Worm (Caenorhabditis elegans) whole organism, L4 larva: ENCODE results near the gene F23H11.2.
A peak's percentile ranks its signal among the peaks of the same experiment; 100 is the strongest.

Experiments
- D1046.2 ChIP-seq: fragments of 200-800 bp; sonication (Bioruptor generic); IDR thresholded peaks from 2 replicates; pipeline ENCODE4 v1.3.6; 2022; ENCODE audit warnings: missing genetic modification characterization, missing compliant biosample characterization
- F44E2.7 ChIP-seq: fragments of 200-800 bp; sonication (Bioruptor generic); IDR thresholded peaks from 2 replicates; pipeline ENCODE4 v2.1.2; 2022; ENCODE audit warnings: missing genetic modification characterization, missing compliant biosample characterization
- F49E8.2 ChIP-seq: sonication (generic microtip); optimal IDR thresholded peaks from 2 replicates; lab custom pipeline; 2016; ENCODE audit warnings: missing compliant biosample characterization, mild to moderate bottlenecking, missing genetic modification characterization, borderline replicate concordance
- R02D3.7 ChIP-seq: fragments of 150-350 bp; sonication (generic microtip); optimal IDR thresholded peaks from 3 replicates; lab custom pipeline; 2014; ENCODE audit warnings: missing biosample characterization, missing genetic modification characterization
- T20F7.1 ChIP-seq: fragments of 200-800 bp; sonication (Bioruptor generic); optimal IDR thresholded peaks from 2 replicates; lab custom pipeline; 2018; ENCODE audit warnings: mild to moderate bottlenecking, missing genetic modification characterization, missing compliant biosample characterization
- T26A8.4 ChIP-seq: fragments of 200-800 bp; sonication (Bioruptor generic); IDR thresholded peaks from 2 replicates; pipeline ENCODE4 v1.3.6; 2022; ENCODE audit warnings: missing genetic modification characterization, missing compliant biosample characterization
- Y5F2A.4 ChIP-seq: fragments of 200-800 bp; sonication (Bioruptor generic); optimal IDR thresholded peaks from 2 replicates; lab custom pipeline; 2018; ENCODE audit warnings: mild to moderate bottlenecking, missing genetic modification characterization, missing compliant biosample characterization
- Y75B8A.6 ChIP-seq: fragments of 200-800 bp; sonication (Bioruptor generic); IDR thresholded peaks from 2 replicates; pipeline ENCODE4 v1.3.6; 2022; ENCODE audit warnings: missing genetic modification reagents, missing genetic modification characterization, missing compliant biosample characterization
- ZK337.2 ChIP-seq: fragments of 200-800 bp; sonication (Bioruptor generic); IDR thresholded peaks from 2 replicates; pipeline ENCODE4 v1.3.6; 2022; ENCODE audit warnings: missing genetic modification reagents, missing genetic modification characterization, missing compliant biosample characterization
- ZK546.5 ChIP-seq, 2 experiments: sonication (generic microtip); optimal IDR thresholded peaks; 2 replicates each; lab custom pipeline; 2017; ENCODE audit warnings: missing biosample characterization in 2 of 2, missing genetic modification characterization in 2 of 2
- ama-1 ChIP-seq: fragments of 150-350 bp; optimal IDR thresholded peaks from 2 replicates; lab custom pipeline; 2014; ENCODE audit warnings: inconsistent platforms, mixed read lengths
- arid-1 ChIP-seq: fragments of 200-800 bp; sonication (Bioruptor generic); conservative IDR thresholded peaks from 2 replicates; pipeline ENCODE4 v1.3.6; 2022; ENCODE audit warnings: missing genetic modification reagents, missing genetic modification characterization, missing compliant biosample characterization
- attf-4 ChIP-seq: sonication (generic microtip); optimal IDR thresholded peaks from 3 replicates; lab custom pipeline; 2017; ENCODE audit warnings: missing biosample characterization, missing genetic modification characterization
- ceh-20 ChIP-seq: fragments of 200-800 bp; sonication (Bioruptor generic); IDR thresholded peaks from 2 replicates; pipeline ENCODE4 v1.3.6; 2022; ENCODE audit warnings: missing genetic modification reagents, missing genetic modification characterization, missing compliant biosample characterization
- ceh-28 ChIP-seq: fragments of 150-350 bp; optimal IDR thresholded peaks from 2 replicates; lab custom pipeline; 2014; ENCODE audit warnings: missing biosample characterization, missing genetic modification reagents, missing genetic modification characterization
- ceh-32 ChIP-seq: sonication (generic microtip); optimal IDR thresholded peaks from 2 replicates; lab custom pipeline; 2016; ENCODE audit warnings: mild to moderate bottlenecking, missing genetic modification characterization, missing compliant biosample characterization; ENCODE audit not compliant: poor library complexity
- ceh-62 ChIP-seq: sonication (generic microtip); optimal IDR thresholded peaks from 2 replicates; lab custom pipeline; 2017; ENCODE audit warnings: missing biosample characterization, missing genetic modification characterization
- ceh-82 ChIP-seq: sonication (generic microtip); optimal IDR thresholded peaks from 2 replicates; lab custom pipeline; 2017; ENCODE audit warnings: missing biosample characterization, missing genetic modification characterization
- cey-2 ChIP-seq: sonication (generic microtip); optimal IDR thresholded peaks from 3 replicates; lab custom pipeline; 2017; ENCODE audit warnings: missing genetic modification characterization, mild to moderate bottlenecking, missing compliant biosample characterization, antibody characterized with exemption, borderline replicate concordance; ENCODE audit not compliant: insufficient read depth
- daf-19 ChIP-seq: fragments of 200-800 bp; sonication (Bioruptor generic); conservative IDR thresholded peaks from 2 replicates; pipeline ENCODE4 v1.3.6; 2022; ENCODE audit warnings: missing genetic modification characterization, missing compliant biosample characterization
- daf-8 ChIP-seq: fragments of 200-800 bp; sonication (Bioruptor generic); IDR thresholded peaks from 2 replicates; pipeline ENCODE4 v1.3.6; 2022; ENCODE audit warnings: missing genetic modification characterization, missing compliant biosample characterization
- dmd-8 ChIP-seq: fragments of 200-800 bp; sonication (Bioruptor generic); IDR thresholded peaks from 2 replicates; pipeline ENCODE4 v1.3.6; 2022; ENCODE audit warnings: missing genetic modification characterization, missing compliant biosample characterization
- duxl-1 ChIP-seq: sonication (generic microtip); optimal IDR thresholded peaks from 2 replicates; lab custom pipeline; 2016; ENCODE audit warnings: mild to moderate bottlenecking, missing genetic modification characterization, moderate library complexity, missing compliant biosample characterization; ENCODE audit not compliant: poor library complexity
- egl-43 ChIP-seq: fragments of 200-800 bp; sonication (Bioruptor generic); IDR thresholded peaks from 2 replicates; pipeline ENCODE4 v1.3.6; 2022; ENCODE audit warnings: missing genetic modification reagents, missing genetic modification characterization, missing compliant biosample characterization
- gei-8 ChIP-seq: fragments of 200-800 bp; sonication (Bioruptor generic); optimal IDR thresholded peaks from 2 replicates; lab custom pipeline; 2018; ENCODE audit warnings: mild to moderate bottlenecking, missing genetic modification characterization, missing compliant biosample characterization
- hlh-30 ChIP-seq: sonication (generic microtip); optimal IDR thresholded peaks from 2 replicates; lab custom pipeline; 2017; ENCODE audit warnings: antibody characterized with exemption, mild to moderate bottlenecking, missing genetic modification characterization, missing compliant biosample characterization; ENCODE audit not compliant: insufficient read depth
- hmg-1.1 ChIP-seq: fragments of 200-800 bp; sonication (Bioruptor generic); IDR thresholded peaks from 2 replicates; pipeline ENCODE4 v1.3.6; 2022; ENCODE audit warnings: missing genetic modification reagents, missing genetic modification characterization, missing compliant biosample characterization
- lin-29 ChIP-seq: fragments of 200-800 bp; sonication (Bioruptor generic); IDR thresholded peaks from 2 replicates; pipeline ENCODE4 v1.3.6; 2022; ENCODE audit warnings: missing genetic modification reagents, missing genetic modification characterization, missing compliant biosample characterization
- lin-38 ChIP-seq: fragments of 200-800 bp; sonication (Bioruptor generic); IDR thresholded peaks from 2 replicates; pipeline ENCODE4 v1.3.6; 2022; ENCODE audit warnings: missing genetic modification reagents, missing genetic modification characterization, missing compliant biosample characterization
- madf-9 ChIP-seq: fragments of 200-800 bp; sonication (Bioruptor generic); conservative IDR thresholded peaks from 2 replicates; pipeline ENCODE4 v1.3.6; 2022; ENCODE audit warnings: missing genetic modification reagents, missing genetic modification characterization, missing compliant biosample characterization
- mdl-1 ChIP-seq, 2 experiments: fragments of 150-350 bp in 1 of 2; sonication (generic microtip) in 1 of 2; optimal IDR thresholded peaks; 2 replicates each; lab custom pipeline; 2014 to 2017; ENCODE audit warnings: missing biosample characterization in 2 of 2, missing genetic modification characterization in 2 of 2
- mdt-29 ChIP-seq: fragments of 200-800 bp; sonication (Bioruptor generic); IDR thresholded peaks from 2 replicates; pipeline ENCODE4 v1.3.6; 2022; ENCODE audit warnings: missing genetic modification reagents, missing genetic modification characterization, missing compliant biosample characterization
- mxl-3 ChIP-seq: fragments of 200-800 bp; sonication (Bioruptor generic); optimal IDR thresholded peaks from 2 replicates; lab custom pipeline; 2018; ENCODE audit warnings: mild to moderate bottlenecking, missing genetic modification characterization, missing compliant biosample characterization
- nhr-10 ChIP-seq: fragments of 150-350 bp; optimal IDR thresholded peaks from 2 replicates; lab custom pipeline; 2014; ENCODE audit warnings: missing biosample characterization, missing genetic modification characterization
- nhr-111 ChIP-seq: fragments of 200-800 bp; sonication (Bioruptor generic); optimal IDR thresholded peaks from 2 replicates; lab custom pipeline; 2018; ENCODE audit warnings: mild to moderate bottlenecking, missing genetic modification characterization, missing compliant biosample characterization
- nhr-237 ChIP-seq: sonication (generic microtip); optimal IDR thresholded peaks from 2 replicates; lab custom pipeline; 2017; ENCODE audit warnings: missing biosample characterization, missing genetic modification characterization
- nhr-42 ChIP-seq: fragments of 200-800 bp; sonication (Bioruptor generic); IDR thresholded peaks from 2 replicates; pipeline ENCODE4 v1.3.6; 2022; ENCODE audit warnings: missing genetic modification characterization, missing compliant biosample characterization
- nhr-48 ChIP-seq: sonication (generic microtip); optimal IDR thresholded peaks from 2 replicates; lab custom pipeline; 2016; ENCODE audit warnings: mild to moderate bottlenecking, missing genetic modification characterization, missing compliant biosample characterization
- nhr-6 ChIP-seq: fragments of 150-350 bp; optimal IDR thresholded peaks from 2 replicates; lab custom pipeline; 2014; ENCODE audit warnings: missing biosample characterization, missing genetic modification characterization
- nhr-76 ChIP-seq: fragments of 150-350 bp; optimal IDR thresholded peaks from 2 replicates; lab custom pipeline; 2014; ENCODE audit warnings: missing biosample characterization, missing genetic modification characterization
- pha-4 ChIP-seq, 2 experiments: fragments of 150-350 bp in 1 of 2; fragments of 200-800 bp in 1 of 2; sonication (Bioruptor generic) in 1 of 2; IDR thresholded peaks in 1 of 2; optimal IDR thresholded peaks in 1 of 2; 2 replicates each; pipeline versions ENCODE4 v1.3.6 to Lab custom; 2014 to 2022; ENCODE audit warnings: missing genetic modification characterization in 2 of 2, missing genetic modification reagents in 2 of 2, missing biosample characterization in 1 of 2, missing compliant biosample characterization in 1 of 2
- php-3 ChIP-seq: fragments of 200-800 bp; sonication (Bioruptor generic); IDR thresholded peaks from 2 replicates; pipeline ENCODE4 v1.3.6; 2022; ENCODE audit warnings: missing genetic modification reagents, missing genetic modification characterization, missing compliant biosample characterization
- rbr-2 ChIP-seq: sonication (generic microtip); optimal IDR thresholded peaks from 2 replicates; lab custom pipeline; 2016; ENCODE audit warnings: missing genotype, missing genetic modification characterization, missing compliant biosample characterization
- set-16 ChIP-seq: fragments of 200-800 bp; sonication (Bioruptor generic); IDR thresholded peaks from 2 replicates; pipeline ENCODE4 v1.3.6; 2022; ENCODE audit warnings: missing genetic modification reagents, missing genetic modification characterization, missing compliant biosample characterization
- skn-1 ChIP-seq: fragments of 150-350 bp; optimal IDR thresholded peaks from 2 replicates; lab custom pipeline; 2014; ENCODE audit warnings: missing biosample characterization, missing genetic modification characterization
- tag-97 ChIP-seq: fragments of 200-800 bp; sonication (Bioruptor generic); IDR thresholded peaks from 2 replicates; pipeline ENCODE4 v1.3.6; 2022; ENCODE audit warnings: missing genetic modification characterization, missing compliant biosample characterization
- unc-62 ChIP-seq, 3 experiments: fragments of 150-350 bp in 1 of 3; sonication (generic microtip); optimal IDR thresholded peaks in 2 of 3; peaks in 1 of 3; 1 replicate in 1 of 3; 2 replicates in 2 of 3; lab custom pipeline; 2014 to 2017; ENCODE audit warnings: missing biosample characterization in 3 of 3, missing genetic modification characterization in 3 of 3, missing genetic modification reagents in 3 of 3, missing genotype in 1 of 3
- vab-7 ChIP-seq: fragments of 200-800 bp; sonication (Bioruptor generic); IDR thresholded peaks from 2 replicates; pipeline ENCODE4 v1.3.6; 2022; ENCODE audit warnings: missing genetic modification reagents, missing genetic modification characterization, missing compliant biosample characterization
- zag-1 ChIP-seq: fragments of 150-350 bp; optimal IDR thresholded peaks from 2 replicates; lab custom pipeline; 2014; ENCODE audit warnings: missing biosample characterization, missing genetic modification characterization
- zip-2 ChIP-seq: fragments of 150-350 bp; optimal IDR thresholded peaks from 2 replicates; lab custom pipeline; 2014; ENCODE audit warnings: missing biosample characterization, missing genetic modification characterization

Gene F23H11.2

DNA sequence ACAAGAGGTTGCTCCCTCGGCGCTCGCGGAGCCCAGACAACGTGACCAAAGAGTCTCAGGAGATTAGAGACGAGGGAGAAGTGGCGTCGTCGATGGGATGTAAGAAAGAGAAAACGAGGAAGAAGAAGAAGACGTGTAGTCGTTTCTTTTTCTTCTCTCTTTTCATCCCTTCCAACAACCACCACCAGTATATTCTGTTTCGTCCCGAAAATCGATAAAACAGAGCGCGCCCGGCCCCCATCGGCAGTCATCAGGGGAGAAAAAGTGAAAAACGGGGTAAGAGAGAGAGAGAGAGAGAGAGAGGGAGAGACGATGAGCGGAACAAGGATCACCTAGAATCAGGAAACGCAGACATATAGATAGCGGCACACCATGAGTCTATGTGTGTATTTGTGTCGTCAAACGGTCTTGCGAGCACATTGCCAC is 7.7 kb upstream of the F23H11.2 start:
- 0 out of 2 replicates have a peak, but pooled peaks have one; percentile 40 for TF ChIP-seq php-3 (GFP tag; lab: Robert Waterston, UW)
- no peak for TF ChIP-seq cey-2 (tag; lab: Kevin White, UChicago)
- TF ChIP-seq unc-62 (GFP tag; optimal IDR thresholded peaks at IDR 0.05 in 1 of 2; lab: Kevin White, UChicago), result no peak
- no peak for TF ChIP-seq unc-62 (tag; optimal IDR thresholded peaks at IDR 0.05; lab: Kevin White, UChicago)
- TF ChIP-seq gei-8, result no peak
- TF ChIP-seq daf-19 (GFP tag; lab: Robert Waterston, UW), result no peak
- TF ChIP-seq daf-8 (GFP tag; lab: Robert Waterston, UW), result no peak
- TF ChIP-seq lin-38 (GFP tag; lab: Robert Waterston, UW), result peak; percentile 50; the same call in 1 of the 2 replicates
- no peak for TF ChIP-seq ceh-32 (tag; lab: Kevin White, UChicago)
- TF ChIP-seq hlh-30 (tag; lab: Kevin White, UChicago), result peak; percentile 88
- TF ChIP-seq mdt-29, result no peak
- TF ChIP-seq nhr-111 (GFP tag; lab: Kevin White, UChicago), result no peak
- TF ChIP-seq mdl-1 (tag; optimal IDR thresholded peaks at IDR 0.05; lab: Kevin White, UChicago), result peak; percentile 1 to 72
- no peak for TF ChIP-seq zag-1 (tag; lab: Kevin White, UChicago)
- TF ChIP-seq R02D3.7, result no peak
- TF ChIP-seq vab-7 (GFP tag; lab: Robert Waterston, UW), result no peak
- TF ChIP-seq nhr-10 (tag; lab: Kevin White, UChicago), result no peak
- TF ChIP-seq zip-2 (tag; lab: Kevin White, UChicago), result no peak
- TF ChIP-seq rbr-2 (tag; lab: Kevin White, UChicago), result peak; percentile 88
- TF ChIP-seq ZK337.2 (GFP tag; lab: Robert Waterston, UW), result no peak
- no peak for TF ChIP-seq ceh-62 (tag; lab: Kevin White, UChicago)
- no peak for TF ChIP-seq nhr-237
- no peak for TF ChIP-seq nhr-42 (GFP tag; lab: Robert Waterston, UW)
- no peak for TF ChIP-seq dmd-8 (GFP tag; lab: Robert Waterston, UW)
- TF ChIP-seq skn-1 (tag; lab: Kevin White, UChicago), result no peak
- peak; percentile 23; the same call in 1 of the 2 replicates for TF ChIP-seq ceh-20 (GFP tag; lab: Robert Waterston, UW)
- TF ChIP-seq nhr-6 (tag; lab: Kevin White, UChicago), result no peak
- no peak for TF ChIP-seq F44E2.7 (GFP tag; lab: Robert Waterston, UW)
- no peak for TF ChIP-seq Y75B8A.6 (GFP tag; lab: Robert Waterston, UW)
- no peak for TF ChIP-seq nhr-48 (tag; lab: Kevin White, UChicago)
- no peak for TF ChIP-seq D1046.2 (GFP tag; lab: Robert Waterston, UW)
- TF ChIP-seq Y5F2A.4, result no peak
- peak; percentile 86 for TF ChIP-seq hmg-1.1 (GFP tag; lab: Robert Waterston, UW)
- peak; percentile 84 for TF ChIP-seq ceh-28
- TF ChIP-seq arid-1 (GFP tag; lab: Robert Waterston, UW), result 0 out of 2 replicates have a peak, but pooled peaks have one; percentile 20
- peak; percentile 48 for TF ChIP-seq ama-1 (lab: Kevin White, UChicago)
- TF ChIP-seq egl-43 (GFP tag; lab: Robert Waterston, UW), result peak; percentile 76
- peak; percentile 62 for TF ChIP-seq T26A8.4 (GFP tag; lab: Robert Waterston, UW)
- no peak for TF ChIP-seq ceh-82
- peak; percentile 54 for TF ChIP-seq set-16 (GFP tag; lab: Robert Waterston, UW)
- no peak for TF ChIP-seq duxl-1 (tag; lab: Kevin White, UChicago)
- TF ChIP-seq pha-4 (GFP tag; IDR thresholded peaks at IDR 0.05; lab: Robert Waterston, UW), result no peak
- TF ChIP-seq pha-4 (tag; optimal IDR thresholded peaks at IDR 0.05; lab: Kevin White, UChicago), result no peak
- TF ChIP-seq nhr-76 (tag; lab: Kevin White, UChicago), result no peak
- peak; percentile 88 for TF ChIP-seq mxl-3 (GFP tag; lab: Kevin White, UChicago)
- no peak for TF ChIP-seq tag-97 (GFP tag; lab: Robert Waterston, UW)
- no peak for TF ChIP-seq attf-4 (tag; lab: Kevin White, UChicago)
- TF ChIP-seq madf-9 (GFP tag; lab: Robert Waterston, UW), result peak; percentile 51; the same call in 1 of the 2 replicates
- TF ChIP-seq T20F7.1 (GFP tag; lab: Kevin White, UChicago), result peak; percentile 61
- no peak for TF ChIP-seq ZK546.5 (tag; optimal IDR thresholded peaks at IDR 0.05; lab: Kevin White, UChicago)
- TF ChIP-seq F49E8.2 (tag; lab: Kevin White, UChicago), result no peak
- no peak for TF ChIP-seq lin-29 (GFP tag; lab: Robert Waterston, UW)
